Worm (Caenorhabditis elegans) whole organism, mixed stage, embryonic: ENCODE data around the gene svop-1.

Experiments used
- blmp-1 ChIP-seq: fragments of 150-350 bp; optimal IDR thresholded peaks from 2 replicates; lab custom pipeline; 2014; ENCODE audit warnings: missing biosample characterization, missing genetic modification characterization
- ceh-39 ChIP-seq: fragments of 150-350 bp; optimal IDR thresholded peaks from 2 replicates; lab custom pipeline; 2014; ENCODE audit warnings: missing biosample characterization, missing genetic modification characterization
- elt-1 ChIP-seq: sonication (generic microtip); optimal IDR thresholded peaks from 2 replicates; lab custom pipeline; 2017; ENCODE audit warnings: missing genetic modification characterization, mild to moderate bottlenecking, missing compliant biosample characterization, antibody characterized with exemption, moderate library complexity, borderline replicate concordance; ENCODE audit not compliant: insufficient read depth
- lin-13 ChIP-seq: fragments of 150-350 bp; optimal IDR thresholded peaks from 2 replicates; lab custom pipeline; 2014; ENCODE audit warnings: missing biosample characterization, missing genetic modification characterization
- mep-1 ChIP-seq: fragments of 150-350 bp; optimal IDR thresholded peaks from 2 replicates; lab custom pipeline; 2017; ENCODE audit warnings: missing biosample characterization, missing genetic modification reagents, missing genetic modification characterization, inconsistent platforms
- nhr-2 ChIP-seq: fragments of 150-350 bp; optimal IDR thresholded peaks from 2 replicates; lab custom pipeline; 2014; ENCODE audit warnings: missing biosample characterization, missing genetic modification characterization
- snpc-4 ChIP-seq: fragments of 150-350 bp; optimal IDR thresholded peaks from 2 replicates; lab custom pipeline; 2014; ENCODE audit warnings: missing biosample characterization, missing genetic modification characterization
- tbx-8 ChIP-seq: fragments of 200-800 bp; sonication (Bioruptor generic); optimal IDR thresholded peaks from 2 replicates; lab custom pipeline; 2018; ENCODE audit warnings: mild to moderate bottlenecking, missing genetic modification characterization, moderate library complexity, missing compliant biosample characterization
- unc-62 ChIP-seq: fragments of 150-350 bp; optimal IDR thresholded peaks from 2 replicates; lab custom pipeline; 2014; ENCODE audit warnings: missing biosample characterization, missing genetic modification reagents, missing genetic modification characterization

ce11 chrIII:8904914-8905665 lies 19.8 kb upstream of the svop-1 start, which contains the start of gene unc-32:
- no peak for TF ChIP-seq blmp-1 (tag; lab: Kevin White, UChicago)
- peak; percentile 5 for TF ChIP-seq ceh-39 (tag; lab: Kevin White, UChicago)
- TF ChIP-seq lin-13 (tag; lab: Kevin White, UChicago) = no peak
- no peak for TF ChIP-seq snpc-4 (tag; lab: Kevin White, UChicago)
- TF ChIP-seq elt-1 (tag; lab: Kevin White, UChicago) = no peak
- no peak for TF ChIP-seq nhr-2 (tag; lab: Kevin White, UChicago)
- peak; percentile 2 for TF ChIP-seq unc-62
- no peak for TF ChIP-seq tbx-8
- TF ChIP-seq mep-1 (tag; lab: Kevin White, UChicago) = peak; percentile 21
